Worm (Caenorhabditis elegans) whole organism, L2 larva: ENCODE measurements around the gene mans-3.
A peak's percentile ranks its signal among the peaks of the same experiment; 100 is the strongest.

Experiments used
- F13H6.1 ChIP-seq: sonication (generic microtip); optimal IDR thresholded peaks from 2 replicates; lab custom pipeline; 2016; ENCODE audit warnings: missing genetic modification characterization, missing compliant biosample characterization
- ZK546.5 ChIP-seq: sonication (generic microtip); optimal IDR thresholded peaks from 2 replicates; lab custom pipeline; 2017; ENCODE audit warnings: missing biosample characterization, missing genetic modification characterization
- aly-2 ChIP-seq: fragments of 150-350 bp; optimal IDR thresholded peaks from 2 replicates; lab custom pipeline; 2014; ENCODE audit warnings: missing biosample characterization, missing genetic modification characterization
- ama-1 ChIP-seq: fragments of 150-350 bp; optimal IDR thresholded peaks from 2 replicates; lab custom pipeline; 2018; ENCODE audit warnings: inconsistent platforms
- nhr-11 ChIP-seq: fragments of 150-350 bp; optimal IDR thresholded peaks from 2 replicates; lab custom pipeline; 2014; ENCODE audit warnings: missing biosample characterization, missing genetic modification characterization
- nhr-237 ChIP-seq: fragments of 150-350 bp; optimal IDR thresholded peaks from 2 replicates; lab custom pipeline; 2014; ENCODE audit warnings: missing biosample characterization, missing genetic modification characterization
- nhr-77 ChIP-seq: fragments of 150-350 bp; optimal IDR thresholded peaks from 2 replicates; lab custom pipeline; 2014; ENCODE audit warnings: missing biosample characterization, missing genetic modification characterization
- unc-62 ChIP-seq: fragments of 150-350 bp; optimal IDR thresholded peaks from 2 replicates; lab custom pipeline; 2014; ENCODE audit warnings: missing biosample characterization, missing genetic modification reagents, missing genetic modification characterization
- ztf-11 ChIP-seq: sonication (generic microtip); optimal IDR thresholded peaks from 2 replicates; lab custom pipeline; 2017; ENCODE audit warnings: missing biosample characterization, missing genetic modification characterization

DNA sequence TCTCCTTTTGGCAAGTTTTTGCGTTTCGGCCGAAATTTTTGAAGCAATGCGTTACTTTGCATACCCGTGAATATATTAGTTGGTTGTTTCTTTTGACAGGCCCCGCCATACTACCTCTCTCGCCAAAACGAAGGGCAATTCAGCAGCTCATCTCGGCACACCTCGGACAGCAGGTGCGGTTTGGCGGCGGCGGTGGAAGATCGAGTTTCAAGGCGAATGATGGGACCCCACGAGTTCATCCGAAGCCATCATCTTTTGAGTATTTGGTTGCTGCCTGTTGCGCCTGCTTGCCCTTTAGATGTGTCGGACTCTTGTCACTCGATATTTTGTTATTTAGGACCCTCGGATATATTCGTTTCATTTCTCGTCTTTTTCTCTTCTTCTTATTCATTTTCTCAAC is 43.1 kb downstream of the mans-3 start:
- no peak for TF ChIP-seq nhr-237
- no peak for TF ChIP-seq ZK546.5 (tag; lab: Kevin White, UChicago)
- TF ChIP-seq unc-62 (GFP tag; lab: Kevin White, UChicago): no peak
- no peak for TF ChIP-seq nhr-11 (tag; lab: Kevin White, UChicago)
- no peak for TF ChIP-seq nhr-77
- TF ChIP-seq F13H6.1 (tag; lab: Kevin White, UChicago): peak; percentile 71
- no peak for TF ChIP-seq aly-2 (tag; lab: Kevin White, UChicago)
- no peak for TF ChIP-seq ama-1 (lab: Kevin White, UChicago)
- no peak for TF ChIP-seq ztf-11 (tag; lab: Kevin White, UChicago)
